Fruit fly (Drosophila melanogaster) S2 (cell line): ENCODE data around the gene TwdlX.

ENCODE experiments used
- CG8478 ChIP-seq: fragments of >200 bp; optimal IDR thresholded peaks from 2 replicates; lab custom pipeline; 2018
- CTCF ChIP-seq, 2 experiments: fragments of >200 bp; optimal IDR thresholded peaks; 2 replicates each; lab custom pipeline; 2018

- TF ChIP-seq CG8478 (lab: Kevin White, UChicago): no peak
- no peak for TF ChIP-seq CTCF (optimal IDR thresholded peaks at IDR 0.05; lab: Kevin White, UChicago)
Observed at dm6 chrX:16742547-16742946, 11.7 kb downstream of the TwdlX start, which contains the start of gene Twdlalpha.
